Fruit fly (Drosophila melanogaster) whole organism, prepupa: ENCODE data around the gene CG14990.

ENCODE experiments used
- CG11294 ChIP-seq: fragments of 200-800 bp; sonication (Bioruptor generic); IDR thresholded peaks from 2 replicates; pipeline ENCODE4 v1.3.6; 2022; ENCODE audit warnings: missing biosample characterization, missing genetic modification characterization
- CG16779 ChIP-seq: fragments of 200-800 bp; sonication (Bioruptor generic); optimal IDR thresholded peaks from 3 replicates; lab custom pipeline; 2017; ENCODE audit warnings: missing biosample characterization, mild to moderate bottlenecking, missing genetic modification characterization
- CG3032 ChIP-seq: fragments of 200-800 bp; optimal IDR thresholded peaks from 2 replicates; lab custom pipeline; 2019; ENCODE audit warnings: missing biosample characterization, mild to moderate bottlenecking, missing genetic modification characterization, moderate library complexity
- CG31627 ChIP-seq: fragments of 200-800 bp; sonication (Bioruptor generic); optimal IDR thresholded peaks from 3 replicates; lab custom pipeline; 2016; ENCODE audit warnings: missing biosample characterization, missing genetic modification characterization
- CG34406 ChIP-seq: fragments of 200-800 bp; sonication (Bioruptor generic); optimal IDR thresholded peaks from 3 replicates; lab custom pipeline; 2016; ENCODE audit warnings: missing biosample characterization, missing genetic modification characterization
- CG6163 ChIP-seq: fragments of 200-800 bp; sonication (Bioruptor generic); IDR thresholded peaks from 3 replicates; pipeline ENCODE4 v1.3.6; 2022; ENCODE audit warnings: missing biosample characterization, missing genetic modification characterization
- CG6792 ChIP-seq: fragments of 200-800 bp; sonication (Bioruptor generic); optimal IDR thresholded peaks from 3 replicates; lab custom pipeline; 2016; ENCODE audit warnings: missing biosample characterization, missing genetic modification characterization
- CG6808 ChIP-seq: fragments of 200-800 bp; sonication (Bioruptor generic); optimal IDR thresholded peaks from 3 replicates; lab custom pipeline; 2017; ENCODE audit warnings: missing biosample characterization, missing genetic modification characterization, mild to moderate bottlenecking, moderate library complexity, missing genetic modification reagents
- CG6854 ChIP-seq: fragments of 200-800 bp; sonication (Bioruptor generic); optimal IDR thresholded peaks from 2 replicates; lab custom pipeline; 2017; ENCODE audit warnings: missing biosample characterization, mild to moderate bottlenecking, missing genetic modification characterization
- CG7368 ChIP-seq: fragments of 200-800 bp; sonication (Bioruptor generic); optimal IDR thresholded peaks from 3 replicates; lab custom pipeline; 2016; ENCODE audit warnings: missing biosample characterization, missing genetic modification characterization
- CG8119 ChIP-seq: fragments of 200-800 bp; sonication (Bioruptor generic); IDR thresholded peaks from 3 replicates; pipeline ENCODE4 v1.3.6; 2022; ENCODE audit warnings: missing biosample characterization, missing genetic modification characterization
- CG8319 ChIP-seq: fragments of 200-800 bp; sonication (Bioruptor generic); optimal IDR thresholded peaks from 3 replicates; lab custom pipeline; 2016; ENCODE audit warnings: missing biosample characterization, missing genetic modification characterization
- CG8632 ChIP-seq: fragments of 200-800 bp; sonication (Bioruptor generic); optimal IDR thresholded peaks from 3 replicates; lab custom pipeline; 2016; ENCODE audit warnings: missing biosample characterization, missing genetic modification characterization
- CG9139 ChIP-seq: fragments of 200-800 bp; sonication (Bioruptor generic); optimal IDR thresholded peaks from 3 replicates; lab custom pipeline; 2017; ENCODE audit warnings: missing biosample characterization, mild to moderate bottlenecking, missing genetic modification characterization
- Eip75B ChIP-seq: fragments of 200-800 bp; sonication (Bioruptor generic); optimal IDR thresholded peaks from 3 replicates; lab custom pipeline; 2016; ENCODE audit warnings: missing biosample characterization, missing genetic modification characterization
- Eip78C ChIP-seq: fragments of 200-800 bp; sonication (Bioruptor generic); peaks from one replicate; lab custom pipeline; 2016; ENCODE audit warnings: missing biosample characterization, missing genetic modification characterization
- Eip93F ChIP-seq: fragments of 200-800 bp; sonication (Bioruptor generic); optimal IDR thresholded peaks from 2 replicates; lab custom pipeline; 2016; ENCODE audit warnings: missing biosample characterization, mild to moderate bottlenecking, missing genetic modification characterization
- Ets21C ChIP-seq: fragments of 200-800 bp; sonication (Bioruptor generic); optimal IDR thresholded peaks from 3 replicates; lab custom pipeline; 2016; ENCODE audit warnings: missing biosample characterization, missing genetic modification characterization
- Hr39 ChIP-seq: fragments of 200-800 bp; sonication (Bioruptor generic); optimal IDR thresholded peaks from 2 replicates; lab custom pipeline; 2016; ENCODE audit warnings: missing biosample characterization, missing genetic modification characterization
- Hr4 ChIP-seq: fragments of 200-800 bp; sonication (Bioruptor generic); optimal IDR thresholded peaks from 3 replicates; lab custom pipeline; 2016; ENCODE audit warnings: missing biosample characterization, missing genetic modification characterization
- Lpt ChIP-seq: fragments of 200-800 bp; sonication (Bioruptor generic); optimal IDR thresholded peaks from 3 replicates; lab custom pipeline; 2016; ENCODE audit warnings: missing biosample characterization, missing genetic modification characterization
- Met ChIP-seq: fragments of 200-800 bp; sonication (Bioruptor generic); optimal IDR thresholded peaks from 3 replicates; lab custom pipeline; 2016; ENCODE audit warnings: missing biosample characterization, missing genetic modification characterization
- Smox ChIP-seq: fragments of 200-800 bp; sonication (Bioruptor generic); optimal IDR thresholded peaks from 3 replicates; lab custom pipeline; 2016; ENCODE audit warnings: missing biosample characterization, missing genetic modification characterization
- Sox102F ChIP-seq: fragments of 200-800 bp; sonication (Bioruptor generic); optimal IDR thresholded peaks from 2 replicates; lab custom pipeline; 2016; ENCODE audit warnings: missing biosample characterization, mild to moderate bottlenecking, missing genetic modification characterization
- Sox14 ChIP-seq: fragments of 200-800 bp; sonication (Bioruptor generic); optimal IDR thresholded peaks from 3 replicates; lab custom pipeline; 2016; ENCODE audit warnings: missing biosample characterization, missing genetic modification characterization
- Sox15 ChIP-seq: fragments of 200-800 bp; sonication (Bioruptor generic); optimal IDR thresholded peaks from 3 replicates; lab custom pipeline; 2016; ENCODE audit warnings: missing biosample characterization, missing genetic modification characterization
- cyc ChIP-seq: fragments of 200-800 bp; sonication (Bioruptor generic); optimal IDR thresholded peaks from 3 replicates; lab custom pipeline; 2016; ENCODE audit warnings: missing biosample characterization, missing genetic modification characterization
- dsx ChIP-seq: fragments of 200-800 bp; optimal IDR thresholded peaks from 3 replicates; lab custom pipeline; 2019; ENCODE audit warnings: missing biosample characterization, mild to moderate bottlenecking, missing genetic modification characterization, moderate library complexity; ENCODE audit not compliant: poor library complexity, severe bottlenecking
- eg ChIP-seq: fragments of 200-800 bp; sonication (Bioruptor generic); IDR thresholded peaks from 3 replicates; pipeline ENCODE4 v1.3.6; 2022; ENCODE audit warnings: missing biosample characterization, missing genetic modification characterization
- esn ChIP-seq: fragments of 200-800 bp; sonication (Bioruptor generic); optimal IDR thresholded peaks from 2 replicates; lab custom pipeline; 2016; ENCODE audit warnings: missing biosample characterization, mild to moderate bottlenecking, missing genetic modification characterization, moderate library complexity
- fd59A ChIP-seq: fragments of 200-800 bp; sonication (Bioruptor generic); optimal IDR thresholded peaks from 2 replicates; lab custom pipeline; 2017; ENCODE audit warnings: missing biosample characterization, mild to moderate bottlenecking, missing genetic modification characterization, missing genetic modification reagents
- fd85E ChIP-seq: fragments of 200-800 bp; sonication (Bioruptor generic); optimal IDR thresholded peaks from 3 replicates; lab custom pipeline; 2016; ENCODE audit warnings: missing biosample characterization, missing genetic modification characterization
- fkh ChIP-seq: fragments of 200-800 bp; sonication (Bioruptor generic); optimal IDR thresholded peaks from 3 replicates; lab custom pipeline; 2017; ENCODE audit warnings: missing biosample characterization, mild to moderate bottlenecking, missing genetic modification characterization, moderate library complexity
- lz ChIP-seq: fragments of 200-800 bp; sonication (Bioruptor generic); optimal IDR thresholded peaks from 3 replicates; lab custom pipeline; 2016; ENCODE audit warnings: missing biosample characterization, missing genetic modification characterization
- pdm3 ChIP-seq: fragments of 200-800 bp; sonication (Bioruptor generic); optimal IDR thresholded peaks from 3 replicates; lab custom pipeline; 2016; ENCODE audit warnings: missing biosample characterization, missing genetic modification characterization
- salr ChIP-seq, 2 experiments: fragments of 200-800 bp; sonication (Bioruptor generic); optimal IDR thresholded peaks; 3 replicates each; lab custom pipeline; 2016 to 2018; ENCODE audit warnings: missing biosample characterization in 2 of 2, missing genetic modification characterization in 2 of 2, mild to moderate bottlenecking in 1 of 2
- ss ChIP-seq, 2 experiments: fragments of 200-800 bp; sonication (Bioruptor generic); optimal IDR thresholded peaks; 2 replicates in 1 of 2; 3 replicates in 1 of 2; lab custom pipeline; 2017 to 2018; ENCODE audit warnings: mild to moderate bottlenecking in 2 of 2, missing biosample characterization in 2 of 2, missing genetic modification characterization in 2 of 2, moderate library complexity in 1 of 2
- svp ChIP-seq: fragments of 200-800 bp; sonication (Bioruptor generic); peaks from one replicate; lab custom pipeline; 2016; ENCODE audit warnings: missing biosample characterization, missing genetic modification characterization
- topi ChIP-seq: fragments of 200-800 bp; sonication (Bioruptor generic); optimal IDR thresholded peaks from 3 replicates; lab custom pipeline; 2016; ENCODE audit warnings: missing biosample characterization, missing genetic modification characterization
- vri ChIP-seq: fragments of 200-800 bp; sonication (Bioruptor generic); optimal IDR thresholded peaks from 3 replicates; lab custom pipeline; 2016; ENCODE audit warnings: missing biosample characterization, mild to moderate bottlenecking, missing genetic modification characterization

The CG14990 gene

dm6 chr3L:4121589-4121988, 28.6 kb downstream of the CG14990 start:
- TF ChIP-seq fd59A (GFP tag; lab: Kevin White, UChicago) (no peak), CG8632 (no peak), svp (GFP tag; lab: Kevin White, UChicago) (peak; percentile 41), Eip78C (GFP tag; lab: Kevin White, UChicago) (peak; percentile 52)

DNA sequence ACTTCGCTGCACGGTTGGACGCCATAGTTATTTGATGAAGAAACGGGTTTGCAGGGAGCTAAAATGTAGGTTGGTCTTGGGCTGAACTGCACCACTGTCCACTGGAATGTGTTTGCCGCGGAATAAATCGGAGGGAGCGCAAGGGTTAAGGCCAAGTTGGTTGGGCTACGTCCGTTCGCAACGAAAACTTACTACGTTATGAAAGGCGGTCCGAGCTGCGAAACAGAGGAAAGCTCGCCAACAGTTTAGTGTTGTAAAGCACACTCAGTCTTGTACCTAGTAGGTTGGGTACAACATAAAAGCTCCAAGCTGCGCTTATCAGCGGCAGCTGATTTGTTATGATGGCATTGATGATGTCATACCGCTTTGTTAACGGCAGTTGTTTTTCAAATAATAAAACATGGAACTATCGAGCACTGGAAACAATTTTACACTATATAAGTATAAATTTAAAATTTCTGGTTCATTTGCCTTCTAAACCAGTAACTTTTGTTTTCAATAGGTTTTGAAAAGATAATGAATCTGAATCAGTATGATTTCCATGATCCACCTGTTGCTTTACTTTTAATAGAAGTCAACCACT, 29.3 kb downstream of the CG14990 start, which contains the start of gene Chd64:
TSS of gene Chd64 (minus strand) at position 204 of the 583 bp plus-strand sequence.
- TF ChIP-seq CG31627 (GFP tag; lab: Kevin White, UChicago) (no peak), Eip78C (GFP tag; lab: Kevin White, UChicago) (peak; percentile 68), CG11294 (GFP tag; lab: Robert Waterston, UW) (0 out of 2 replicates have a peak, but pooled peaks have one; percentile 13), eg (GFP tag; lab: Robert Waterston, UW) (peak; percentile 64; the same call in 2 of the 3 replicates), fkh (GFP tag; lab: Kevin White, UChicago) (peak; percentile 1), CG3032 (tag; lab: Kevin White, UChicago) (peak; percentile 27), Hr39 (GFP tag; lab: Kevin White, UChicago) (no peak), CG6854 (GFP tag; lab: Kevin White, UChicago) (peak; percentile 76), ss (GFP tag; optimal IDR thresholded peaks at IDR 0.05; lab: Kevin White, UChicago) (no peak), CG6163 (GFP tag; lab: Robert Waterston, UW) (0 out of 3 replicates have a peak, but pooled peaks have one; percentile 43), CG8119 (GFP tag; lab: Robert Waterston, UW) (0 out of 3 replicates have a peak, but pooled peaks have one; percentile 30), CG34406 (no peak), svp (GFP tag; lab: Kevin White, UChicago) (peak; percentile 86), Sox102F (GFP tag; lab: Kevin White, UChicago) (peak; percentile 61), Hr4 (GFP tag; lab: Kevin White, UChicago) (peak; percentile 21), fd85E (GFP tag; lab: Kevin White, UChicago) (no peak), lz (GFP tag; lab: Kevin White, UChicago) (peak; percentile 50), fd59A (GFP tag; lab: Kevin White, UChicago) (no peak), esn (GFP tag; lab: Kevin White, UChicago) (peak; percentile 54), Eip93F (no peak), CG8319 (GFP tag; lab: Kevin White, UChicago) (no peak), CG16779 (tag; lab: Kevin White, UChicago) (peak; percentile 54), topi (GFP tag; lab: Kevin White, UChicago) (peak; percentile 45), Lpt (GFP tag; lab: Kevin White, UChicago) (peak; percentile 45), pdm3 (no peak), Sox14 (GFP tag; lab: Kevin White, UChicago) (no peak), CG6792 (GFP tag; lab: Kevin White, UChicago) (peak; percentile 47), Eip75B (GFP tag; lab: Kevin White, UChicago) (peak; percentile 35), salr (GFP tag; optimal IDR thresholded peaks at IDR 0.05; lab: Kevin White, UChicago) (no peak), CG6808 (GFP tag; lab: Kevin White, UChicago) (no peak), CG7368 (GFP tag; lab: Kevin White, UChicago) (peak; percentile 21), vri (GFP tag; lab: Kevin White, UChicago) (peak; percentile 98)
- TF ChIP-seq, all 60 proteins: peak for 20

DNA sequence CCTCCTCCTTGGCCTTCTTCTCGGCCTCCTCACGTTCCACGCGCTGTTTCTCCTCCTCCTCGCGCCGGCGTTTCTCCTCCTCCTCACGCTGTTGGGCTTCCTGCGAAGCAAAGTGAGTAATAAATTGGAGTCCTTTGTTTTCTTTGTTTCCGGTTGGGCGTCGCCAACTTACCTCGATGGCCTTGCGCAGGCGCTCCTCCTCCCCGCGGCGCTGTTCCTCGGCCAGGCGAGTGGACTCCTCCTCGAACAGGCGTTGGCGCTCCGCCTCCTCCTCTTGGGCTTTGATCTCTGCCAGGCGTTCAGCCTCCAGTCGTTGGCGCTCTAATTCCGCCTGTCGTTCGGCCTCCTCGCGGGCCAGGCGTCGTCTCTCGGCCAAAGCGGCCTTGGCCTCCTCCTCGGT, 32.7 kb downstream of the CG14990 start:
- TF ChIP-seq cyc (GFP tag; lab: Kevin White, UChicago): no peak
- no peak for TF ChIP-seq Smox (GFP tag; lab: Kevin White, UChicago)
- no peak for TF ChIP-seq Met (GFP tag; lab: Kevin White, UChicago)
- TF ChIP-seq Sox102F (GFP tag; lab: Kevin White, UChicago): no peak
- TF ChIP-seq Ets21C: no peak
- TF ChIP-seq Sox15 (GFP tag; lab: Kevin White, UChicago): no peak
- no peak for TF ChIP-seq dsx
- TF ChIP-seq CG8319 (GFP tag; lab: Kevin White, UChicago): no peak
- TF ChIP-seq fkh (GFP tag; lab: Kevin White, UChicago): no peak
- no peak for TF ChIP-seq CG9139
- no peak for TF ChIP-seq eg (GFP tag; lab: Robert Waterston, UW)
